Worm (Caenorhabditis elegans) whole organism, dauer: Measurements from ENCODE around the gene C17B7.12.

Experiments used
- unc-62 ChIP-seq: sonication (generic microtip); optimal IDR thresholded peaks from 2 replicates; lab custom pipeline; 2017; ENCODE audit warnings: missing biosample characterization, missing genetic modification reagents, missing genetic modification characterization

Gene C17B7.12

DNA sequence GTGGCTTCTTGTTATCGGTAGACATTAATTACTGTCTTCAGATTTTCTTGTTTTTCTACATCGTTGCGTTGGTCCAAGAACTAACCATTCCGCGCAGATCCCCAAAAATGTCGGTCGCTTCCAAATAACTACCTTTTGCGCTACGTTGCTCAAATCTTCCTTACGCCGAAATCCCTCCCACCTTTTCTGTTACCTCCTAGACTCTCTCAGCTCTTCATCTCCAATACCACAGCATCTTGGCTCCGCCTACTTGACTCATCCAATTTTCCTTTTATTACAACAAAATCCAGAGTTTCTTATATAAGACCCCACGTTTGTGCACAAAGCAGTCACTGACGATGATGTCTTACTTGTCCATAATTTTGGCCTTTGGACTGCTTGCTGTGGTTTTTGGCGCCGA is at the start of gene C17B7.12:
Gene C17B7.12, plus strand, starts transcription at position 301 of the 400 bp plus-strand sequence.
- no peak for TF ChIP-seq unc-62

DNA sequence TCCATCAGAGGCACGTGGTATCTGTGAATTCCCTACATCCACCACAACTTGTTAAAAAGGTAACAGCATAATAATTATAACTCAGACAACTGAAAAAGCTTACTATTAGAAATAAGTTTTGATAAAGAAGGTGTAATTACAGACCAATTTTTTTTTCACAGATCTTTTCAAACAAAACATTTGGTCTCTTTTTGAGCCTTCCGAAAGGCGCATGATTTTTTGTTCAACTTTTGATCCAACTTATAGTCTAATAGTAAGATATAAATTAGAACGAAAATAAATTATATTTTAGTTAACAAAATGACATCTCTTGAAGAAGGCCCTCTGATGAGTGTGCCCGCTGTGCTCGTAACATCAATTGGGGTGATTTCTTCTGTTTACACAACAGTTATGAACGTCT is 44.9 kb upstream of the C17B7.12 start, which contains the start of gene srbc-3:
Gene srbc-3, plus strand, starts transcription at position 301 of the 400 bp plus-strand sequence.
- no peak for TF ChIP-seq unc-62

DNA sequence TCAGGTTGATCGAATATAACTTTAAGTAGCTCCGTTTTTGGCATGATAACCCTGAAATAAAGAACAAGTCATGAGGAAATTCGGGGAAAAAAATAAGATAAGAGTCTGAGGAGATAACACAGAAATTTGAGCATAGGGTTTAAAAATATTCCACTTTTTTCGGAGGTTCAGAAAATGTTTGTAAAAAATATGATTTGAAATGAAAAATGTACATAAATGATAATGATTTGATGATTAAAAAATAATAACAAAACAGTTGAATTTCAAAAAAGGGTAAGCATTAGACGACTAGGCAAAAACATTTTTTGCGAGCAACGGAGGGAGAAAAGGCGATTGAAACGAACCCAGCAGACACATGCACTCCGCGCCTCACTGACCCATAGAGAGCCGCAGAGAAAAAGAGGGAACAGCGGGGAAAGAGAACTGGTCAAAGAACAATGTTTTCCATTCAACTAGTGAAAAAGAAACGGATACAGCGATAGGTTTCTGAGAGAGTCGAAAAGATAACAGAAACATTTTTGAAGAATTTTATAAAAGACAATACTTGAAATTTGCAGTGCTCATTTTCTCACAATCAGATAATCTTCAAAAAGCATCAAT is 40.9 kb upstream of the C17B7.12 start, which contains the start of gene arrd-18:
Gene arrd-18, minus strand, starts transcription at position 51 of the 600 bp plus-strand sequence.
- no peak for TF ChIP-seq unc-62

DNA sequence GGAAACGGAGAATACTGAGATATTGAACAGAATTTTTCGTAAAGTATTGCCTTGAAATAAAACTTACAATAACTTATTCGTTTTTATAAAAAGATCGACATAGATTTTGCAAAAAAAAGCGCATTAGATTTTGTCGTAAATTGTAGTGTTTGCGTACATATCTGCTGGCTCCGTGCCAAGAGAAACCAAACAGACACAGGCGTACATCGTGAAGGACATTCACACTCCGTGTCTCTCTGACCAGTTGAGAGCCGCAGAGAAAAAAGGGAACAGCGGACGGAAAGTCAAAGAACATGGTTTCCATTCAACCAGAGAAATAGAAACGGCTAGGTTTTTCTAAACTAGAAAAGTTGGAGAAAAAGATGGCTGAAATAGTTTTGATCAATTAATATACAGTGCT is 37.7 kb upstream of the C17B7.12 start, which contains the start of gene arrd-19:
Gene arrd-19, minus strand, starts transcription at position 209 of the 400 bp plus-strand sequence.
- TF ChIP-seq unc-62 = no peak

DNA sequence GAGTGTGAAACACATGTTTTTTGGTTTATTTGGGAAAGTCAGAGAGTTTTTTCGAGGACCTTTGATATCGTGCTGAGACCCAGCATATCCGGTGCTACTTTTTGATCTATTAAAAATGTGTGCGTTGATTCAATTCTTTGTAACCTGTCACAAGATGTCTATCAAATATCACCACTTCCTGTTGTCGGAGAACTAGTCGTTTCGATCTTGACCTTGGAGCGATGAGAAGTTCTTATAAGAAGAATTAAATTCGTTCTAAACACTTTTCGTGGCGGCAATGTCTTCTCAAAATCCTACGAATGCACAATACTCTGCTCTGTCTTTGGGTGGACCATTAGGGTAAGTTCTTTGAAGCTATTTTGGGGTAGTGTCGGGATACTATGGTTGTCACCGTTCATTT is 36.9 kb upstream of the C17B7.12 start, which contains the start of gene F35F10.1:
Gene F35F10.1, plus strand, starts transcription at position 200 of the 400 bp plus-strand sequence.
- no peak for TF ChIP-seq unc-62

DNA sequence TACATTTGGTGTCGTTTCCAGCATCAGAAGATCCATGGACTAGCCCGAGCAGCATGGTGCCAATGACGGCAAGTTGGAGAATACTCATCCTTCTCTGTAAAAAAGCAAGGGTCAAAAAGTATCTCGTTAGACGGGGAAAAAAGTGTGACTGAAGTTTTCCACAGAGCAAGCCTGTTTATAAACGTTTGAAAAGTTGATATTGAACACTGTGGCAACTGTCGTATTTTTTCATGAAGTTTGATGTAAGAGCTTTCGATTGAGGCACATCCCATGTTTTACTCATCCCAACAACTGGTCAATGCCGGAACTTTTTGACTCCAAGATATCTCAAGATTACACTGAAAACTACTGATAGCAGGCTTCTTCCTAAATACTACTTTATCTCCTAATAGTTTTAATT is 34.0 kb upstream of the C17B7.12 start, which contains the start of gene F35F10.13:
Gene F35F10.13, minus strand, starts transcription at position 101 of the 400 bp plus-strand sequence.
- TF ChIP-seq unc-62 = no peak

DNA sequence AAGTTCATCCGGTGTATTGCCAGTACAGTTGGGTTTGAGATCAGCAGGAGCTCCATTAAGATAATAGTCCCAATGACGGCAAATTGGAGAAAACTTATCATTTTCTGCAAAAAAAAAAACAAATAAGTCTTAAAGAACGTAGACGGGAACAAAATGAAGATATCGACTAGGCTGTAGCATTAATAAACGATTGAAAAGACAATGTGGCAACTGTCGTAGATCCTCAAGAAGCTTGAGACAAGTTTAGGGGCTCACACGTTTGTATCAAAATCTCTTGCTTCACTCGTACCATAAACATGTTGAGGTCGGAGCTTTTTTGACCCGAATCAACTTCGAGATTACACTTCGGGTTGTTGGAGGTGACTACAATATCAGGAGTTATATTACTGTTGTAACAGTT is 33.0 kb upstream of the C17B7.12 start, which contains the start of gene F35F10.14:
Gene F35F10.14, minus strand, starts transcription at position 101 of the 400 bp plus-strand sequence.
- TF ChIP-seq unc-62 = no peak

DNA sequence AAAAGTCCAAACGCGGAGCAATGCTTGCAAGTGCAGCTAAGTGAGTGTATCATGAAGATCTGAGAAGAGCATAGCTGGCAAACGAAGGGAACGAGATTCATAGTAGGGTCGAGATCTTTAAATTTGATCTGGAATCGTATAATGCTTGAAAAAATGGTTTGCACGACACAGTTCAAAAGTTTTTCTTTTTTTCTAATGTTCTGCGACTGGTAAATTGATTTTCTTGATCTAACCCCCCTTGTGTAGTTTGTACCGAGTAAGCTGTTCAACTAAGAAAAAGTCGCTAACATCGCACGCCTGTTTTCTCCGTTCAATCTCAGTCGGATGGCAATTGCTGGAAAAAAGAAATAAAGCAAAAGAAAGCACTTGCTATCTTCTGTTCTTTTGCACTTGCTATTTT is 32.6 kb upstream of the C17B7.12 start, which contains the start of gene C17B7.14:
Gene C17B7.14, minus strand, starts transcription at position 101 of the 400 bp plus-strand sequence.
- TF ChIP-seq unc-62 = no peak

DNA sequence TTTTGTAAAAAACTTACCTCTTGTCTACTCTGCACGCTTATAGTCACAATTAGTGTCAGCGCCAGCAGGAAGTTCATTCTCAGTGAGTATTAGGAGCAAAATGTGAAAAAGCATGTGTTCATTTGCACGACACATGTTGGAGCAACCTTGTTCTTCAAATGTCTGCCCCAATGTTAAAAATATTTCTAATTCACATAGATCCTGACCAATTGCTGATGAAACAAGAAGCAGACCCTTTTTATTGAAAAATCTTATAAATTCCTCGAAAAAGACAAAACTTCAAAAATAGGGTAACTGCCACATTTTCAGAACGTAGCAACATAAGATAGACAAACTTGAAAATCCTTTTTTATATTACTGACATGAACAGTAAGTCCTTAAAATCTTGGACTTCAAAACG is 28.8 kb upstream of the C17B7.12 start, which contains the start of gene C17B7.8:
Gene C17B7.8, minus strand, starts transcription at position 101 of the 400 bp plus-strand sequence.
- no peak for TF ChIP-seq unc-62

DNA sequence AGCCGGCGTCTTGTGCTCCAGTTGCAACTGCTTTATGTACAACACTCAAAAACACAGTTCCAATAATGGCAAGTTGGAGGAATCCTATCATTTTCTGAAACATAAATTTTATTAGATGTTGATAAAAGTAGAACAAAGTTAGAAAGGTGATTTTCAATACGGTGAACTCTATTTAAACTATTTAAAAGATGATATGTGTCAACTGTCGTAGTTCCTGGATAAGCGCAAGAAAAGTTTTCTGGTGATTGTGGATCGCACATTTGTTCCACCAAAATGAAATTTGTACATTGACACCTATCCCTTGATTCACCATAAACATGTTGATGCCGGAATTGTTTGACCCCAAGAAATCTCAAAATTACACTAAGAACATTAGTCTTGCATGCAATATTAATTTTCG is 21.0 kb upstream of the C17B7.12 start, which contains the start of gene C17B7.9:
Gene C17B7.9, minus strand, starts transcription at position 101 of the 400 bp plus-strand sequence.
- no peak for TF ChIP-seq unc-62

DNA sequence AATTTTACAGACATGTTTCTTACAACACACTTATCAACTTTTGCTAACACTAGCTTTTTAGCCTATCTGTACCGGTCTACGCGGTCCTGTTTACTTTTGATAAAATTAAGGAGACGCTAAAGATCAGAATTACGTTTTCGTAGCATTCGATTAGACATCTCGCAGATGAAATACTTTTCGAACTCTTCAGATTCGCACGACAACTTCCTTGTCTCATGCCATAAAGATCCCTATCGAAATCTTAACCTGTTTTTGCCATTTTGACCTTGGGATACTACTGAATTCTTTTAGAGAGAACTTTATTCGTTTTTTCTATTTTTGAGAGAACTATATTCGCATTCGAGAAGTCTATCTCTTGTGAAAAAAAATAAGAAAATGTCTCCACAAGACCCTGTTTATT is 19.7 kb upstream of the C17B7.12 start, which contains the start of gene C17B7.5:
Gene C17B7.5, plus strand, starts transcription at position 301 of the 400 bp plus-strand sequence.
- no peak for TF ChIP-seq unc-62

DNA sequence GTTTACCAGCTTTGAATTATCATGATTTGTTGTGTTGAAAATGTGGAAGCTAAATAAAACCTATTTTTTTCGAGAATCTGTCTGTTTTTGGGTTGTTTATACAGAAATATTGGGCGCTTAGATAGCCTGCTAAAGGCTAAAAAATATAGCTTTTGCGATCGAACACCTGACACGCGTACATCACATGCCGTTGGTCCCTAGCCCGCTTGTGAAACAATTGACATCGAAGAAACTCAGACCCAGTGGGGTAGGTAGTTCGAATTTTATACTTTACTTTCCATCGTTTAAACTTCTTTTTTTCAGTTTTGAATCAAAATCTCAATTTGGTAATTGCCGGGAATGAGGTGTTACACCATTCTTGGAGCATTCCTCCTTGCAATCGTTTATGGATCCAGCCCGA is 14.0 kb upstream of the C17B7.12 start, which contains the start of gene C17B7.4:
Gene C17B7.4, plus strand, starts transcription at position 301 of the 400 bp plus-strand sequence.
- no peak for TF ChIP-seq unc-62

DNA sequence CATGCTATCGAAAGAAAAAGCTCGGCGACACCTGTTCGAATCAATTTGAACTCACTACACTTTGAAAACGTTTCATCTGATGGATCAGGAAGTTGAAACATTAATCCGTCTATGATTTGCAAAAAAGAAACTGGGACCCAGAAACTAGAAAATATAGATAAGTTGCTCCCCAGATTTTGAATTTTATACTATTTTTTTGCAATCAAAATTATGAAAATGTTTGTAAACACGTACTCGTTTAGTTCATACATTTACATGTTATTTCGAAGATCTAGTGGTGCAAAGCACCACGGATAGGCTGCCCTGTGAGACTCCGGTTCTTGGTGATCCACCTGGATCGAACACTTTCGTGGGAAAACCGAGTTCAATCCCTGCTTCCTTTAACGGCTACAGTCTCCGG is 11.1 kb upstream of the C17B7.12 start, which contains the start of gene C17B7.10:
Gene C17B7.10, minus strand, starts transcription at position 101 of the 400 bp plus-strand sequence.
- TF ChIP-seq unc-62 = no peak

DNA sequence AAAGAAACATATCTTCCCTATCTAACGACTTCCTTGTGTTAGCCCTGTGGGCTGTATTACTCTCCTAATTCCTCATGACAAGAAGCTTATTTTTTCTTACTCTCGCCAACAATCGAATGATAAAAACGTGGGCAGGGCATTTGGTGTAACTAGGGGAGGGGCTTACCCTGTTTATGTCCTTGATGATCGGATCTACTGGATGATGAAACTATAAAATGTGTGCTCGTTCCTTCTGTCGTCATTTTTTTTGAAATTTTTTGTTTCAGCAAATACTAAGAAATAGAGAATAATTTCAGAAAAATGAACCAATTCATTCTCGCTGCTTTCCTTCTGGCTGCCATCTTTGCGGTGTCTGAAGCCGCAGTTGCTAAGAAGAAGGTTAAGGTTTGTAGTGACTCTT is 10.5 kb upstream of the C17B7.12 start, which contains the start of gene C17B7.3:
Gene C17B7.3, plus strand, starts transcription at position 301 of the 400 bp plus-strand sequence.
- TF ChIP-seq unc-62 = no peak

DNA sequence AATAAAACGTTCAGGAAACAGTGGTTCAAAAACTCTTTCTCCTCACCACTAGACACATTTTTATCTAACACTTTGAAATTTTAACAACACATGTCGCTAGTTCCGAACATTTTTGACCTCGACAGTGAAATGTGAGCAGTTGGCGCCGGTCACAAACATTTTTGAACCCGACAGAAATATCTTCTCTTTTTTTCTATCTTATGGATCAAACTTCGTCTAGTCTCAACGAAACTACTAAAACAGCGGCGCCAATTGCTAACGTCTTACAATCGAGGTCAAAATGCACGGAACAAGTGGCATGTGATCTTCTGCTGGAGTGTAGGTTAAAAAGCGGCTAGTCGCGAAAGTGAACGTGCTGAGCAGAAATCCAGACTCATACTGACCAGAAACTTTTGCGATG is 9.0 kb upstream of the C17B7.12 start:
- no peak for TF ChIP-seq unc-62

DNA sequence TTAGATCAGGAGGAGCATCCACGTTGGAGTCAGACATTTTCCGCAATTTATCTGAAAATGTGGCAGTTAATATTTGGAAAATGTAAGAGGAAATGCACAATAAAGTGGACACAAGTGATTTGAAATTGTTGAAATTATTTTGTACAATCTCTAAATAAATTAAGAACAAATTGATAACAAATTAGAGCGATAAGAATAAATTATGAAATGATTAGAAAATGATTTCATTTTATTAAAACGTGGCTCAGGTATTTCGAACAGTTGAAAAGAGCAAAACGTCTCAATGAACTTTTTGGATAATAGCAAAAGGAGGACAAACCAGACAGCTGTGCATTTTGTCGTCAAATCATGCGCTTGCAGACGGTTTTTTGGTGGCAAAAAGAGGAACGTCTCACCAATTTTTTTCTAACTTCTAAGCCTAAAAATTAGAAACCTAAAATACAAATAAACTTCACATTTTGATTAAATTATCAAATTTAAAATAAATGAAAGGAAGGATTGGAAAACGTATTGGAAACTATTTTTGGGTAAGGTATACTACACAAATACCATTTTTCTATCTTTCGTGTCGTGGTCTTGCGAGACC is 6.5 kb upstream of the C17B7.12 start, which contains the start of gene fbxa-65:
Gene fbxa-65, minus strand, starts transcription at position 51 of the 586 bp plus-strand sequence.
- TF ChIP-seq unc-62 = no peak

DNA sequence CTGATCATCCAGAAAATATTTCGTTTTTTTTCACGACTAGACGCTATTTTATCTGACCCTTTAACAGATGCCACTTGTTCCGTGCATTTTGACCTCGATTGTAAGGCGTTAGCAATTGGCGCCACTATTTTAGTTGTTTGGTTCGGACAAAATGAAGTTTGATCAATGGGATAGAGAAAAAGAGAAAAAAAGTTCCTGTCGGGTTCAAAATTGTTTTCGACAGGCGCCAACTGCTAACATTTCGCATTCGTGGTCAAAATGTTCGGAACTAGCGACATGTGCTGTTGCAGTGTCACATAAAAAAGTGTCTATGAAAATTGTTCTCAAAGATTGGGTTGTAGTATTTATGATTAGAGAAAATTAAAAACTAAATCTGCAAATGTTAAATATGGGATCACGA is 5.5 kb upstream of the C17B7.12 start:
- TF ChIP-seq unc-62 = no peak
